Worm (Caenorhabditis elegans): ENCODE measurements around the gene spp-13.

DNA sequence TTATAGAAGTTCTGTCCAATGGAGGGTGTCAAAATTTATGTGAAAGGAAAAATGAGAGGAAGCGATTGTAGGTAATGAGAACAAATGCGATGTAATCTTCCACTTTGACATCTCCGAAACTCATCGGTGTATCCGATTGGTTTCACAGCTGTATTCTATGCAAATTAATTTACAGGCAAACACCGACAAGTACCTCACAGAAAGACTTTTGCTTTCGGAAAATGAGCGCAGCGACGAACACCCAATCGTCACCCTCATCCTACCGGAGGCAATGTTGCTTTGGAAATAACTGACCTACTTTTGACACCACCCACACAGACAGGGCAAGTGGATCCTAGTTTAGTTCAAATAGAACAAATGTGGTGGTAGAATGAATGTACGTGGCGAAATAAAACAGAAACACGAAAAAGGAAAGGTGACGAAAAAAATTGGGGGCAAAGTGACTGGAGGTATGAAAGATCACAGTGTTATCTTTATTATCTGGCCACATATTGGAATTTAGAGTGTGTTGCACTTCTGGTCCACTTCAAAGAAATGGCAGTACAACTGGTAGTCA, 45.6 kb upstream of the spp-13 start:
- no peak for TF ChIP-seq him-1 (tag; optimal IDR thresholded peaks at IDR 0.05)
- no peak for TF ChIP-seq W03F9.2 (tag; optimal IDR thresholded peaks at IDR 0.05)
